Worm (Caenorhabditis elegans) whole organism, young adult: ENCODE results near the gene rft-1.
"Not testable (repeated sequence)": the region's sequence is repeated elsewhere in the genome, so short reads cannot be mapped to it uniquely, and the experiment has no call there.

Experiments used
- D2030.7 ChIP-seq: fragments of 200-800 bp; sonication (Bioruptor generic); IDR thresholded peaks from 2 replicates; pipeline ENCODE4 v1.3.6; 2022; ENCODE audit warnings: missing genetic modification reagents, missing genetic modification characterization, missing compliant biosample characterization
- F33H1.4 ChIP-seq: fragments of 200-800 bp; sonication (Bioruptor generic); IDR thresholded peaks from 2 replicates; pipeline ENCODE4 v1.3.6; 2022; ENCODE audit warnings: missing genetic modification reagents, missing genetic modification characterization, missing compliant biosample characterization
- F49E8.2 ChIP-seq: sonication (generic microtip); optimal IDR thresholded peaks from 3 replicates; lab custom pipeline; 2017; ENCODE audit warnings: missing genetic modification characterization, mild to moderate bottlenecking, missing compliant biosample characterization, antibody characterized with exemption, moderate library complexity; ENCODE audit not compliant: insufficient read depth
- F55B11.4 ChIP-seq: sonication (generic microtip); optimal IDR thresholded peaks from 2 replicates; lab custom pipeline; 2016; ENCODE audit warnings: missing compliant biosample characterization, missing genetic modification characterization, borderline replicate concordance; ENCODE audit not compliant: insufficient read depth
- F57A8.1 ChIP-seq: fragments of 200-800 bp; sonication (Bioruptor generic); optimal IDR thresholded peaks from 2 replicates; lab custom pipeline; 2018; ENCODE audit warnings: mild to moderate bottlenecking, missing genetic modification characterization, moderate library complexity, missing compliant biosample characterization
- F57C9.4 ChIP-seq: sonication (generic microtip); optimal IDR thresholded peaks from 2 replicates; lab custom pipeline; 2017; ENCODE audit warnings: mild to moderate bottlenecking, missing genetic modification characterization, missing compliant biosample characterization
- Y53F4B.3 ChIP-seq: fragments of 200-800 bp; sonication (Bioruptor generic); IDR thresholded peaks from 2 replicates; pipeline ENCODE4 v1.3.6; 2022; ENCODE audit warnings: missing genetic modification reagents, missing genetic modification characterization, missing compliant biosample characterization
- akir-1 ChIP-seq: fragments of 200-800 bp; sonication (Bioruptor generic); optimal IDR thresholded peaks from 2 replicates; lab custom pipeline; 2018; ENCODE audit warnings: mild to moderate bottlenecking, missing genetic modification characterization, moderate library complexity, missing compliant biosample characterization
- ama-1 ChIP-seq, 3 experiments: fragments of 150-350 bp in 1 of 3; sonication (generic microtip) in 2 of 3; optimal IDR thresholded peaks; 2 replicates each; lab custom pipeline; 2014 to 2018; ENCODE audit warnings: missing biosample characterization in 2 of 3, missing genetic modification characterization in 2 of 3, missing genetic modification reagents in 2 of 3
- aptf-2 ChIP-seq: fragments of 200-800 bp; sonication (Bioruptor generic); conservative IDR thresholded peaks from 2 replicates; pipeline ENCODE4 v1.3.6; 2022; ENCODE audit warnings: missing genetic modification reagents, missing genetic modification characterization, missing compliant biosample characterization
- atf-7 ChIP-seq: sonication (generic microtip); optimal IDR thresholded peaks from 2 replicates; lab custom pipeline; 2017; ENCODE audit warnings: mild to moderate bottlenecking, missing genetic modification characterization, missing compliant biosample characterization
- attf-3 ChIP-seq: fragments of 200-800 bp; sonication (Bioruptor generic); conservative IDR thresholded peaks from 2 replicates; pipeline ENCODE4 v1.3.6; 2022; ENCODE audit warnings: missing genetic modification reagents, missing genetic modification characterization, missing compliant biosample characterization
- bed-2 ChIP-seq: fragments of 200-800 bp; sonication (Bioruptor generic); IDR thresholded peaks from 2 replicates; pipeline ENCODE4 v1.3.6; 2022; ENCODE audit warnings: missing genetic modification reagents, missing genetic modification characterization, missing compliant biosample characterization
- ceh-100 ChIP-seq: fragments of 200-800 bp; sonication (Bioruptor generic); IDR thresholded peaks from 2 replicates; pipeline ENCODE4 v1.3.6; 2022; ENCODE audit warnings: missing genetic modification reagents, missing genetic modification characterization, missing compliant biosample characterization
- ceh-40 ChIP-seq: fragments of 200-800 bp; sonication (Bioruptor generic); IDR thresholded peaks from 2 replicates; pipeline ENCODE4 v1.3.6; 2022; ENCODE audit warnings: missing genetic modification characterization, missing compliant biosample characterization
- ceh-79 ChIP-seq: sonication (generic microtip); optimal IDR thresholded peaks from 2 replicates; lab custom pipeline; 2017; ENCODE audit warnings: mild to moderate bottlenecking, missing genetic modification characterization, missing compliant biosample characterization
- hlh-12 ChIP-seq: sonication (generic microtip); optimal IDR thresholded peaks from 2 replicates; lab custom pipeline; 2016; ENCODE audit warnings: missing genetic modification characterization, missing compliant biosample characterization
- hlh-26 ChIP-seq: fragments of 200-800 bp; sonication (Bioruptor generic); conservative IDR thresholded peaks from 2 replicates; pipeline ENCODE4 v1.3.6; 2022; ENCODE audit warnings: missing genetic modification reagents, missing genetic modification characterization, missing compliant biosample characterization
- hrde-1 ChIP-seq: sonication (generic microtip); optimal IDR thresholded peaks from 2 replicates; lab custom pipeline; 2016; ENCODE audit warnings: missing genetic modification characterization, mild to moderate bottlenecking, missing compliant biosample characterization, moderate library complexity, missing genotype, missing genetic modification reagents, borderline replicate concordance
- let-526 ChIP-seq: fragments of 200-800 bp; sonication (Bioruptor generic); IDR thresholded peaks from 2 replicates; pipeline ENCODE4 v1.3.6; 2022; ENCODE audit warnings: missing genetic modification reagents, missing genetic modification characterization, missing compliant biosample characterization
- let-607 ChIP-seq, 2 experiments: fragments of 200-800 bp in 1 of 2; sonication (Bioruptor generic) in 1 of 2; sonication (generic microtip) in 1 of 2; optimal IDR thresholded peaks; 2 replicates each; lab custom pipeline; 2016 to 2018; ENCODE audit warnings: mild to moderate bottlenecking in 2 of 2, missing compliant biosample characterization in 2 of 2, missing genetic modification characterization in 2 of 2, moderate library complexity in 2 of 2, missing genotype in 1 of 2
- lin-26 ChIP-seq: fragments of 200-800 bp; sonication (Bioruptor generic); IDR thresholded peaks from 2 replicates; pipeline ENCODE4 v1.3.6; 2022; ENCODE audit warnings: missing genetic modification reagents, missing genetic modification characterization, missing compliant biosample characterization
- lin-35 ChIP-seq, 3 experiments: fragments of 150-350 bp in 2 of 3; sonication (generic microtip) in 1 of 3; optimal IDR thresholded peaks; 2 replicates each; lab custom pipeline; 2014 to 2018; ENCODE audit warnings: missing biosample characterization in 3 of 3, missing genetic modification characterization in 3 of 3, missing genetic modification reagents in 3 of 3
- lin-40 ChIP-seq: sonication (generic microtip); optimal IDR thresholded peaks from 2 replicates; lab custom pipeline; 2016; ENCODE audit warnings: missing genetic modification characterization, mild to moderate bottlenecking, missing compliant biosample characterization, missing genotype, missing genetic modification reagents
- lin-54 ChIP-seq: fragments of 200-800 bp; sonication (Bioruptor generic); optimal IDR thresholded peaks from 2 replicates; lab custom pipeline; 2018; ENCODE audit warnings: mild to moderate bottlenecking, missing genetic modification characterization, missing compliant biosample characterization
- madf-3 ChIP-seq: fragments of 200-800 bp; sonication (Bioruptor generic); IDR thresholded peaks from 2 replicates; pipeline ENCODE4 v1.3.6; 2022; ENCODE audit warnings: missing genetic modification reagents, missing genetic modification characterization, missing compliant biosample characterization
- madf-6 ChIP-seq: fragments of 200-800 bp; sonication (Bioruptor generic); IDR thresholded peaks from 2 replicates; pipeline ENCODE4 v1.3.6; 2022; ENCODE audit warnings: missing genetic modification reagents, missing genetic modification characterization, missing compliant biosample characterization
- mcd-1 ChIP-seq: fragments of 200-800 bp; sonication (Bioruptor generic); IDR thresholded peaks from 2 replicates; pipeline ENCODE4 v1.3.6; 2022; ENCODE audit warnings: missing genetic modification reagents, missing genetic modification characterization, missing compliant biosample characterization
- mes-4 ChIP-seq: sonication (generic microtip); optimal IDR thresholded peaks from 2 replicates; lab custom pipeline; 2016; ENCODE audit warnings: missing genotype, missing genetic modification characterization, missing compliant biosample characterization
- nhr-179 ChIP-seq: sonication (generic microtip); optimal IDR thresholded peaks from 2 replicates; lab custom pipeline; 2016; ENCODE audit warnings: mild to moderate bottlenecking, missing genetic modification characterization, missing compliant biosample characterization
- nhr-27 ChIP-seq: fragments of 200-800 bp; sonication (Bioruptor generic); optimal IDR thresholded peaks from 2 replicates; lab custom pipeline; 2018; ENCODE audit warnings: mild to moderate bottlenecking, missing genetic modification characterization, moderate library complexity, missing compliant biosample characterization
- nhr-80 ChIP-seq: sonication (generic microtip); optimal IDR thresholded peaks from 2 replicates; lab custom pipeline; 2016; ENCODE audit warnings: missing genetic modification characterization, missing compliant biosample characterization
- pbrm-1 ChIP-seq: fragments of 200-800 bp; sonication (Bioruptor generic); IDR thresholded peaks from 2 replicates; pipeline ENCODE4 v1.3.6; 2022; ENCODE audit warnings: missing genetic modification reagents, missing genetic modification characterization, missing compliant biosample characterization
- pha-4 ChIP-seq: fragments of 150-350 bp; sonication (generic microtip); optimal IDR thresholded peaks from 2 replicates; lab custom pipeline; 2014; ENCODE audit warnings: missing biosample characterization, missing genetic modification reagents, missing genetic modification characterization
- rpc-1 ChIP-seq, 2 experiments: fragments of 150-350 bp in 1 of 2; sonication (generic microtip) in 1 of 2; optimal IDR thresholded peaks; 2 replicates each; lab custom pipeline; 2014 to 2018; ENCODE audit warnings: missing biosample characterization in 1 of 2, missing genetic modification characterization in 1 of 2, missing genetic modification reagents in 1 of 2, missing genotype in 1 of 2
- sea-2 ChIP-seq: fragments of 200-800 bp; sonication (Bioruptor generic); IDR thresholded peaks from 2 replicates; pipeline ENCODE4 v1.3.6; 2022; ENCODE audit warnings: missing genetic modification characterization, missing compliant biosample characterization
- snpc-1.1 ChIP-seq: sonication (generic microtip); optimal IDR thresholded peaks from 2 replicates; lab custom pipeline; 2017; ENCODE audit warnings: missing genetic modification characterization, mild to moderate bottlenecking, missing compliant biosample characterization, antibody characterized with exemption, moderate library complexity, missing genotype, missing genetic modification reagents; ENCODE audit not compliant: insufficient read depth
- snpc-1.3 ChIP-seq: sonication (generic microtip); optimal IDR thresholded peaks from 2 replicates; lab custom pipeline; 2017; ENCODE audit warnings: missing genetic modification characterization, mild to moderate bottlenecking, missing compliant biosample characterization, antibody characterized with exemption, moderate library complexity, missing genotype, missing genetic modification reagents; ENCODE audit not compliant: insufficient read depth
- ztf-18 ChIP-seq: sonication (generic microtip); optimal IDR thresholded peaks from 2 replicates; lab custom pipeline; 2016; ENCODE audit warnings: missing genotype, mild to moderate bottlenecking, missing genetic modification characterization, missing compliant biosample characterization

Gene rft-1

DNA sequence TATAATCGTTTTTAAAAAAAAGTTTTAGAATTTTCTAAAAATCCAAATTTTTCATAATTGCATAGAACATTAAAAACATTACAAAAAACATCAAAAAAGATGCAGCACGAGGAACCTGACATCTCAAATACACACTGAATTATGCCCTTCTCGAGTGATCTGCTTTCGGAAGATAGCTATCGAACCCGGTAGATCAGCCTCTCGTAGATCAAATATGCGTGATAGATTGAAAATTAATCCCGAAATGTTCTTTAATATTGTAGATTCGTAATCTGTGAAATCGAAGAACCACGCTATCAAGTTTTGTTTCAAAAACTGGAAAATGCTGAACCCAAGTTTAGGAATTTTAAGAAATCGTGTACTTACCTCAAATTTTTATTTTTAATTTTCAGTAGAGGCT is 38.8 kb upstream of the rft-1 start:
- no peak for TF ChIP-seq rpc-1 (optimal IDR thresholded peaks at IDR 0.05; lab: Kevin White, UChicago)
- no peak for TF ChIP-seq rpc-1 (tag; optimal IDR thresholded peaks at IDR 0.05; lab: Kevin White, UChicago)
- TF ChIP-seq lin-35 (GFP tag; optimal IDR thresholded peaks at IDR 0.05; lab: Kevin White, UChicago) = no peak
- no peak for TF ChIP-seq F49E8.2 (tag; lab: Kevin White, UChicago)
- TF ChIP-seq attf-3 = no peak
- no peak for TF ChIP-seq nhr-27 (tag; lab: Kevin White, UChicago)
- TF ChIP-seq pha-4 (tag; lab: Kevin White, UChicago) = no peak
- no peak for TF ChIP-seq lin-26
- TF ChIP-seq bed-2 = no peak
- TF ChIP-seq D2030.7 (GFP tag; lab: Robert Waterston, UW) = no peak
- no peak for TF ChIP-seq lin-54 (GFP tag; lab: Kevin White, UChicago)
- TF ChIP-seq aptf-2 = no peak
- no peak for TF ChIP-seq F55B11.4 (tag; lab: Kevin White, UChicago)
- no peak for TF ChIP-seq F57A8.1
- no peak for TF ChIP-seq ceh-79
- no peak for TF ChIP-seq atf-7 (tag; lab: Kevin White, UChicago)

DNA sequence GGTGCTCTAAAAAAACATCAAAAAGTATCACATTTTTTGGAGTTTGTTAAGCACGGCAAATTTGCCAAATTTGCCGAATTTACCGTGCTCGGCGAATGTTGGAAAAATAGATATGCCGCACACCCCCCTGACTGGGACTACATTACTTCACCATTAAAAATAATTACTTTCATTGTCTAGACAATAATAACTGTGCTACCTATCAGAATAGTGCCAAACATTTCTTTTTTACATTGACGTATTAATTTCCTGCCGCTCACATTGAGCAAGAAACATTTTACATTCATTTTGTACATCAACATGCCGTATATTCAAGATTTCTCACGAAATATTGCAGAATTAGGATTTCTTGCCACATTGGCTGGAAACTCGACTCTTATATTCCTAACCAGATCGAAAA is 31.5 kb upstream of the rft-1 start, which contains the start of gene str-35:
Gene str-35 (plus strand): TSS at position 301 of the 400 bp plus-strand sequence.
- not testable (repeated sequence) for TF ChIP-seq hrde-1 (tag; lab: Kevin White, UChicago); snpc-1.3 (tag; lab: Kevin White, UChicago); ceh-100

DNA sequence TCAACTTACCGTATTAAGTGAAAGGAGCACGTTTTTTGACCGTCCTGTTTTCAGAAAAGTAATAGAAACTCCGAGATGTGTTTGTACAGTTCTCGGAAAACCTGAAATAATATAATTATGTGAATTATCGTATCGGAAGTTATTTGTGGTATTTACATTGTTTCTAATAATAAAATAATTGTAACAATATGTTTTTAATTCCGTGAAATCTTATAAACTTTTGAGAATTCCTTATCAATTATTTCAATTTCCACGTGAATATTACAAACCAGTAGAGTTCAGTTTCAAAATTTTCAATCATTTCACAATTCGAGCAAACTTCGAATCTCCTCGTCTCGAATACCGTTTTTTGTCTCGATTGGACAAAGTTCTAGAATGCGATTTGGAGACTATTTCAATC is 28.0 kb upstream of the rft-1 start, which contains the start of gene T08H10.3:
Gene T08H10.3 (plus strand): TSS at position 301 of the 400 bp plus-strand sequence.
- no peak for TF ChIP-seq snpc-1.1 (tag; lab: Kevin White, UChicago)
- TF ChIP-seq mcd-1 (GFP tag; lab: Robert Waterston, UW) = no peak
- TF ChIP-seq, all 124 proteins: peak for 0

DNA sequence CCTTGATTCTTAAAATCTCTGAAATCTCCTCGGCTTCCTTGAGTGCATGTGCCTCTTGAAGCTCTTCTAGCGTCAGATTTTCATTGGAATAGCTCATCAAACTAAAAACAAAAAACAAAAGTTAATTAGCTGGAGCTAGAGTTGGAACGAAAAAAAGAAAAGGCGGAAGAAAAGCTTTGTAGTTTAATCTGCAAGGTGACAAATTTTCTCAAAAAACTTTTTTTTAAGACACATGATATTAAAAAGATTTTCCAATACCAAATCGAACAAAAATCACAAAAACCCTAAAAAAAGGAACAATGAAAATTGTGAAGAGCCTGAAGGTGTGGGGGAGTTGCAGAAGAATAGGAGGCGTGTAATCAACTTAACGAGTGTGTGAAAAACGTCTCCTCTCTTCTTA is 11.6 kb upstream of the rft-1 start, which contains the start of gene gnrr-5:
Gene gnrr-5 (minus strand): TSS at position 101 of the 400 bp plus-strand sequence.
- TF ChIP-seq nhr-179 (tag; lab: Kevin White, UChicago) (no peak), madf-3 (GFP tag; lab: Robert Waterston, UW) (no peak), F55B11.4 (tag; lab: Kevin White, UChicago) (no peak), ceh-40 (GFP tag; lab: Robert Waterston, UW) (no peak), ama-1 (optimal IDR thresholded peaks at IDR 0.05; lab: Kevin White, UChicago) (no peak), ama-1 (GFP tag; optimal IDR thresholded peaks at IDR 0.05; lab: Kevin White, UChicago) (no peak), F57C9.4 (tag; lab: Kevin White, UChicago) (no peak), nhr-80 (no peak)

DNA sequence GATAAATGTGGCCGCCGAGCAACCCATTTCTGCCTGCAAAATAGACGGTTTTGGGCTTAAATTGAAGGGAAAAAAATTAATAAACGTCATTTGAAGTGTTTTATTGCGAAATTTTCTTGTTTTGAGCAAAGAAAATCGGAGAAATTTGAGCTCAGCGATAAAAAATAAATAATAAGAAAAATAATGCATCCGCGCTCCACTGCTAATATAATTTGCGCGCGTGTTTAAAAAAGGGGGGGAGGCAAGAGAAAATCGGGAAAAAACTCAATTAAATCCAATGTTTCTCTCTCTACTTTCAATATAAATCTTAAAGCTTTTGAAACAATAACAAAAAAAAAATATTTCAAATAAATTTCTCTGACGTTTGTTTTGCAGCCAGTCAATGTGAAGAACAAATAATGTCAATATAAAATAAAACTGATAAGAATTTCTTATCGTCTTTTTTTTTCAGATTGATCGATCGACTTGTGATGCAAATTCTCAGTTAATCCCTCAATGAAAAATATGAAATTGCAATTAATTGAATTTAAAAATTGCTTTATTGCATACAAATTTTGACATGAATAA is 7.6 kb upstream of the rft-1 start, which contains the start of gene rft-2:
Gene rft-2 (minus strand): TSS at position 41 of the 567 bp plus-strand sequence.
- TF ChIP-seq let-526 (GFP tag; lab: Robert Waterston, UW) = no peak
- TF ChIP-seq madf-3 (GFP tag; lab: Robert Waterston, UW) = no peak
- TF ChIP-seq akir-1 (GFP tag; lab: Kevin White, UChicago) = no peak
- peak; percentile 20 for TF ChIP-seq snpc-1.1 (tag; lab: Kevin White, UChicago)
- TF ChIP-seq ceh-40 (GFP tag; lab: Robert Waterston, UW) = no peak
- TF ChIP-seq F49E8.2 (tag; lab: Kevin White, UChicago) = no peak
- no peak for TF ChIP-seq madf-6 (GFP tag; lab: Robert Waterston, UW)
- TF ChIP-seq nhr-179 (tag; lab: Kevin White, UChicago) = no peak
- no peak for TF ChIP-seq hlh-12 (tag; lab: Kevin White, UChicago)
- TF ChIP-seq mes-4 (tag; lab: Kevin White, UChicago) = no peak
- TF ChIP-seq Y53F4B.3 = no peak
- no peak for TF ChIP-seq ztf-18 (tag; lab: Kevin White, UChicago)
- peak; percentile 42 for TF ChIP-seq lin-40 (tag; lab: Kevin White, UChicago)
- no peak for TF ChIP-seq sea-2
- TF ChIP-seq let-607 (tag; optimal IDR thresholded peaks at IDR 0.05; lab: Kevin White, UChicago) = no peak
- TF ChIP-seq lin-35 (GFP tag; optimal IDR thresholded peaks at IDR 0.05; lab: Kevin White, UChicago) = peak; percentile 56 to 92 (median 72)
- TF ChIP-seq hlh-26 = no peak
- no peak for TF ChIP-seq F33H1.4
- no peak; the same call in 1 of the 2 replicates for TF ChIP-seq pbrm-1 (GFP tag; lab: Robert Waterston, UW)
